Fruit fly (Drosophila melanogaster) whole organism, prepupa: ENCODE data around the gene CG33710.

Experiments
- CG31627 ChIP-seq: fragments of 200-800 bp; sonication (Bioruptor generic); optimal IDR thresholded peaks from 3 replicates; lab custom pipeline; 2016; ENCODE audit warnings: missing biosample characterization, missing genetic modification characterization
- CG32006 ChIP-seq: fragments of 200-800 bp; sonication (Bioruptor generic); optimal IDR thresholded peaks from 3 replicates; lab custom pipeline; 2017; ENCODE audit warnings: missing biosample characterization, mild to moderate bottlenecking, missing genetic modification characterization
- CG34406 ChIP-seq: fragments of 200-800 bp; sonication (Bioruptor generic); optimal IDR thresholded peaks from 3 replicates; lab custom pipeline; 2016; ENCODE audit warnings: missing biosample characterization, missing genetic modification characterization
- CG6276 ChIP-seq: fragments of 200-800 bp; sonication (Bioruptor generic); optimal IDR thresholded peaks from 2 replicates; lab custom pipeline; 2017; ENCODE audit warnings: missing biosample characterization, mild to moderate bottlenecking, missing genetic modification characterization
- CG6792 ChIP-seq: fragments of 200-800 bp; sonication (Bioruptor generic); optimal IDR thresholded peaks from 3 replicates; lab custom pipeline; 2016; ENCODE audit warnings: missing biosample characterization, missing genetic modification characterization
- Gug ChIP-seq: fragments of 200-800 bp; sonication (Bioruptor generic); IDR thresholded peaks from 2 replicates; pipeline ENCODE4 v1.3.6; 2022; ENCODE audit warnings: missing biosample characterization, missing genetic modification characterization
- OdsH ChIP-seq: fragments of 200-800 bp; sonication (Bioruptor generic); optimal IDR thresholded peaks from 3 replicates; lab custom pipeline; 2016; ENCODE audit warnings: missing biosample characterization, missing genetic modification characterization
- Smox ChIP-seq: fragments of 200-800 bp; sonication (Bioruptor generic); optimal IDR thresholded peaks from 3 replicates; lab custom pipeline; 2016; ENCODE audit warnings: missing biosample characterization, missing genetic modification characterization
- achi ChIP-seq: fragments of 200-800 bp; sonication (Bioruptor generic); optimal IDR thresholded peaks from 3 replicates; lab custom pipeline; 2016; ENCODE audit warnings: missing biosample characterization, missing genetic modification characterization
- dac ChIP-seq: fragments of 200-800 bp; sonication (Bioruptor generic); optimal IDR thresholded peaks from 2 replicates; lab custom pipeline; 2017; ENCODE audit warnings: missing biosample characterization, mild to moderate bottlenecking, missing genetic modification characterization
- topi ChIP-seq: fragments of 200-800 bp; sonication (Bioruptor generic); optimal IDR thresholded peaks from 3 replicates; lab custom pipeline; 2016; ENCODE audit warnings: missing biosample characterization, missing genetic modification characterization

dm6 chr3L:19924771-19925304, 27.8 kb downstream of the CG33710 start, which contains the start of gene Grasp65:
- TF ChIP-seq CG31627 (GFP tag; lab: Kevin White, UChicago) (no peak), CG32006 (no peak), OdsH (GFP tag; lab: Kevin White, UChicago) (no peak), dac (GFP tag; lab: Kevin White, UChicago) (no peak), CG34406 (GFP tag; lab: Kevin White, UChicago) (no peak), CG6276 (GFP tag; lab: Kevin White, UChicago) (no peak), Gug (no peak), CG6792 (GFP tag; lab: Kevin White, UChicago) (no peak), achi (no peak), topi (GFP tag; lab: Kevin White, UChicago) (no peak), Smox (GFP tag; lab: Kevin White, UChicago) (no peak)
